Fruit fly (Drosophila melanogaster) whole organism, adult: ENCODE data around the gene CG31086.

Experiments
- CG11617 ChIP-seq: fragments of 200-800 bp; sonication (Bioruptor generic); optimal IDR thresholded peaks from 2 replicates; lab custom pipeline; 2017; ENCODE audit warnings: mild to moderate bottlenecking, missing biosample characterization, missing genetic modification reagents, missing genetic modification characterization
- CG1620 ChIP-seq: fragments of 200-800 bp; sonication (Bioruptor generic); optimal IDR thresholded peaks from 2 replicates; lab custom pipeline; 2016; ENCODE audit warnings: missing biosample characterization, missing genetic modification characterization
- CG33017 ChIP-seq: fragments of 200-800 bp; sonication (Bioruptor generic); optimal IDR thresholded peaks from 2 replicates; lab custom pipeline; 2018; ENCODE audit warnings: missing biosample characterization, mild to moderate bottlenecking, missing genetic modification characterization, moderate library complexity
- CG7101 ChIP-seq: fragments of 200-800 bp; sonication (Bioruptor generic); optimal IDR thresholded peaks from 2 replicates; lab custom pipeline; 2018; ENCODE audit warnings: missing biosample characterization, mild to moderate bottlenecking, missing genetic modification characterization, moderate library complexity
- Hr96 ChIP-seq: fragments of 200-800 bp; sonication (Bioruptor generic); optimal IDR thresholded peaks from 2 replicates; lab custom pipeline; 2016; ENCODE audit warnings: missing biosample characterization, missing genetic modification characterization
- bab1 ChIP-seq: fragments of 200-800 bp; sonication (Bioruptor generic); optimal IDR thresholded peaks from 3 replicates; lab custom pipeline; 2019; ENCODE audit warnings: missing biosample characterization, mild to moderate bottlenecking, missing genetic modification characterization, moderate library complexity
- ovo ChIP-seq: fragments of 200-800 bp; sonication (Bioruptor generic); optimal IDR thresholded peaks from 2 replicates; lab custom pipeline; 2016; ENCODE audit warnings: missing biosample characterization, missing genetic modification characterization
- tj ChIP-seq: fragments of 200-800 bp; sonication (Bioruptor generic); optimal IDR thresholded peaks from 3 replicates; lab custom pipeline; 2017; ENCODE audit warnings: missing biosample characterization, mild to moderate bottlenecking, missing genetic modification characterization, moderate library complexity

dm6 chr3R:26214301-26214700, 29.2 kb downstream of the CG31086 start:
- TF ChIP-seq ovo (GFP tag; lab: Kevin White, UChicago) (no peak), CG7101 (peak; percentile 7), bab1 (no peak), Hr96 (GFP tag; lab: Kevin White, UChicago) (peak; percentile 11), CG33017 (no peak), CG11617 (GFP tag; lab: Kevin White, UChicago) (no peak), CG1620 (no peak), tj (peak; percentile 78)
